Worm (Caenorhabditis elegans) whole organism, L4 larva: ENCODE data around the gene sod-1.

ENCODE experiments used
- F37D6.2 ChIP-seq: sonication (generic microtip); optimal IDR thresholded peaks from 2 replicates; lab custom pipeline; 2016; ENCODE audit warnings: mild to moderate bottlenecking, missing genetic modification characterization, missing compliant biosample characterization
- ZK337.2 ChIP-seq: fragments of 200-800 bp; sonication (Bioruptor generic); IDR thresholded peaks from 2 replicates; pipeline ENCODE4 v1.3.6; 2022; ENCODE audit warnings: missing genetic modification reagents, missing genetic modification characterization, missing compliant biosample characterization
- ama-1 ChIP-seq: fragments of 150-350 bp; optimal IDR thresholded peaks from 2 replicates; lab custom pipeline; 2014; ENCODE audit warnings: inconsistent platforms, mixed read lengths
- ceh-82 ChIP-seq: sonication (generic microtip); optimal IDR thresholded peaks from 2 replicates; lab custom pipeline; 2017; ENCODE audit warnings: missing biosample characterization, missing genetic modification characterization
- daf-16 ChIP-seq, 3 experiments: sonication (generic microtip); optimal IDR thresholded peaks; 2 replicates each; lab custom pipeline; 2016 to 2017; ENCODE audit warnings: missing genetic modification characterization in 3 of 3, missing genetic modification reagents in 3 of 3, mild to moderate bottlenecking in 2 of 3, missing compliant biosample characterization in 2 of 3, missing biosample characterization in 1 of 3, moderate library complexity in 1 of 3
- daf-19 ChIP-seq: fragments of 200-800 bp; sonication (Bioruptor generic); conservative IDR thresholded peaks from 2 replicates; pipeline ENCODE4 v1.3.6; 2022; ENCODE audit warnings: missing genetic modification characterization, missing compliant biosample characterization
- dpl-1 ChIP-seq: fragments of 150-350 bp; optimal IDR thresholded peaks from 2 replicates; lab custom pipeline; 2014; ENCODE audit warnings: missing biosample characterization, missing genetic modification reagents, missing genetic modification characterization
- fkh-10 ChIP-seq: fragments of 150-350 bp; optimal IDR thresholded peaks from 2 replicates; lab custom pipeline; 2014; ENCODE audit warnings: missing biosample characterization, missing genetic modification reagents, missing genetic modification characterization
- lin-38 ChIP-seq: fragments of 200-800 bp; sonication (Bioruptor generic); IDR thresholded peaks from 2 replicates; pipeline ENCODE4 v1.3.6; 2022; ENCODE audit warnings: missing genetic modification reagents, missing genetic modification characterization, missing compliant biosample characterization
- lsy-2 ChIP-seq, 2 experiments: fragments of 150-350 bp in 1 of 2; sonication (generic microtip) in 1 of 2; optimal IDR thresholded peaks; 2 replicates each; lab custom pipeline; 2014 to 2017; ENCODE audit warnings: missing biosample characterization in 2 of 2, missing genetic modification characterization in 2 of 2
- nhr-76 ChIP-seq: fragments of 150-350 bp; optimal IDR thresholded peaks from 2 replicates; lab custom pipeline; 2014; ENCODE audit warnings: missing biosample characterization, missing genetic modification characterization
- nhr-77 ChIP-seq: fragments of 150-350 bp; optimal IDR thresholded peaks from 2 replicates; lab custom pipeline; 2014; ENCODE audit warnings: missing biosample characterization, missing genetic modification characterization
- unc-130 ChIP-seq: sonication (generic microtip); optimal IDR thresholded peaks from 2 replicates; lab custom pipeline; 2016; ENCODE audit warnings: missing genetic modification reagents, missing genetic modification characterization, missing compliant biosample characterization
- ztf-11 ChIP-seq: fragments of 150-350 bp; optimal IDR thresholded peaks from 2 replicates; lab custom pipeline; 2014; ENCODE audit warnings: missing biosample characterization, missing genetic modification characterization

- no peak for TF ChIP-seq daf-19 (GFP tag; lab: Robert Waterston, UW)
- no peak for TF ChIP-seq lsy-2 (tag; optimal IDR thresholded peaks at IDR 0.05; lab: Kevin White, UChicago)
- no peak for TF ChIP-seq ztf-11 (tag; lab: Kevin White, UChicago)
- TF ChIP-seq ceh-82: no peak
- TF ChIP-seq nhr-76 (tag; lab: Kevin White, UChicago): no peak
- TF ChIP-seq fkh-10 (GFP tag; lab: Kevin White, UChicago): no peak
- TF ChIP-seq ama-1 (lab: Kevin White, UChicago): no peak
- TF ChIP-seq ZK337.2 (GFP tag; lab: Robert Waterston, UW): no peak
- TF ChIP-seq dpl-1: no peak
- peak in 1 of 2 experiments; percentile 8 for TF ChIP-seq daf-16 (GFP tag; optimal IDR thresholded peaks at IDR 0.05; lab: Kevin White, UChicago)
- no peak for TF ChIP-seq daf-16 (tag; optimal IDR thresholded peaks at IDR 0.05; lab: Kevin White, UChicago)
- TF ChIP-seq lin-38 (GFP tag; lab: Robert Waterston, UW): no peak
- TF ChIP-seq F37D6.2: no peak
- TF ChIP-seq unc-130 (GFP tag; lab: Kevin White, UChicago): no peak
- TF ChIP-seq nhr-77: no peak
Observed at ce11 chrII:6934729-6935128, 39.0 kb downstream of the sod-1 start.
